5 fruit fly cellular contexts compared by ENCODE assay signal in the genomic region with DNA sequence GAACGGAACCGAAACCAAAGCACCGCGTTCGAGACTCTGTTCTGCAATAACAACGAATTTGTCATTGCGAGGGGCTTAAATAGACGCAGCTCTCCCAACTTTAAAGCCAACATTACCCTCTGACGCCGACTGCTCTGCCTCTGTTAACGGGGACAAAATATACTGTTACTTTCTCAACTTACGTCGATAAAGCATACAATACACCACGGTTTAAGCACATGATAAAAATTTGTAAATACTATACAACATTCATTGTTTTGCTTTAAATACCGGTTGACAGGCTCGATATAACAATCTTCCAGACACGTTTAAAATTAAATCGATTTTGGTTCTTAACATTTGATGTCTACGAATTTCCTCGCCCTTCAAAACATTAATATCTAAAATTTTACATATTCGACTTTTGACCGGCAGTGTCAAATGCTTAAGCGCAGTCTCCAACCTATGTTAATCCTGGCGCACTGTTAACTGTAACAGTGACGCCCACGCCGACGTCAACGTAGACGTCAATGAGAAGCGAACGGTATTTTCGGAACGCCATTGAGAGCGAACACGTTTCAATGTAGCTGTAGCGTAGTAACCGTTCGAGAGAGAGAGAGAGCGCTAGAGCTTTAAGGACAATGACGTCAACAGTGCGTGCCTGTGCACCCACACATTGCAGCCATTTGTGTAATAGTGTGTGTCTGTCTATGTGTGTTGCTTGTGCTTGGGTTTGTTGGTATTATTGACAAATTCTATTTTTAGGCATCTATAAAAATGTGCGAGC.
A peak's percentile ranks its signal among the peaks of the same experiment; 100 is the strongest.
TF ChIP-seq lines count a peak whose summit lies in the region.

A gene (minus strand): TSS at position 51 of the 766 bp plus-strand sequence.

- TF ChIP-seq CTCF in S2 (optimal IDR thresholded peaks at IDR 0.05; lab: Kevin White, UChicago) = peak; percentile 71 to 74
- peak; percentile 85 for TF ChIP-seq CTCF in whole organism, embryonic (GFP tag; optimal IDR thresholded peaks at IDR 0.05; lab: Kevin White, UChicago)

TF ChIP-seq in whole organism, embryonic, 481 proteins besides CTCF, POLR2A, EP300 and RAD21 (continues in another document):
- TF ChIP-seq CG9609 (GFP tag; optimal IDR thresholded peaks at IDR 0.05; lab: Kevin White, UChicago) (no peak), sr (GFP tag; IDR thresholded peaks at IDR 0.05; lab: Robert Waterston, UW) (peak; percentile 54; the same call in 2 of the 3 replicates), lab (GFP tag; optimal IDR thresholded peaks at IDR 0.05; lab: Kevin White, UChicago) (no peak), cas (GFP tag; IDR thresholded peaks at IDR 0.05; lab: Robert Waterston, UW) (no peak), pita (GFP tag; optimal IDR thresholded peaks at IDR 0.05; lab: Kevin White, UChicago) (peak; percentile 64), Dip2 (GFP tag; IDR thresholded peaks at IDR 0.05; lab: Robert Waterston, UW) (peak; percentile 21; the same call in 1 of the 2 replicates), Bteb2 (GFP tag; optimal IDR thresholded peaks at IDR 0.05; lab: Kevin White, UChicago) (no peak), CG15011 (GFP tag; optimal IDR thresholded peaks at IDR 0.05; lab: Kevin White, UChicago) (no peak), H2.0 (GFP tag; IDR thresholded peaks at IDR 0.05; lab: Robert Waterston, UW) (no peak), BEAF-32 (GFP tag; optimal IDR thresholded peaks at IDR 0.05; lab: Kevin White, UChicago) (peak; percentile 3), gem (tag; optimal IDR thresholded peaks at IDR 0.05; lab: Kevin White, UChicago) (no peak), CG9215 (GFP tag; IDR thresholded peaks at IDR 0.05; lab: Robert Waterston, UW) (no peak), gsb (GFP tag; IDR thresholded peaks at IDR 0.05; lab: Robert Waterston, UW) (no peak), Lhr (GFP tag; optimal IDR thresholded peaks at IDR 0.05; lab: Kevin White, UChicago) (peak; percentile 60), gfzf (GFP tag; optimal IDR thresholded peaks at IDR 0.05; lab: Kevin White, UChicago) (peak; percentile 11), CG42726 (GFP tag; IDR thresholded peaks at IDR 0.05; lab: Robert Waterston, UW; ENCODE audit: partially characterized antibody) (no peak), Hr51 (GFP tag; optimal IDR thresholded peaks at IDR 0.05; lab: Kevin White, UChicago) (no peak), CoRest (tag; optimal IDR thresholded peaks at IDR 0.05; lab: Kevin White, UChicago) (peak; percentile 17), esg (GFP tag; conservative IDR thresholded peaks at IDR 0.05; lab: Robert Waterston, UW) (no peak)

TF ChIP-seq in whole organism, prepupa, 60 proteins besides CTCF, POLR2A, EP300 and RAD21:
- no peak for TF ChIP-seq CG1621 (tag; optimal IDR thresholded peaks at IDR 0.05; lab: Kevin White, UChicago)
- no peak for TF ChIP-seq CG6792 (GFP tag; optimal IDR thresholded peaks at IDR 0.05; lab: Kevin White, UChicago)
- peak; percentile 52 for TF ChIP-seq svp (GFP tag; lab: Kevin White, UChicago)
- no peak for TF ChIP-seq esn (GFP tag; optimal IDR thresholded peaks at IDR 0.05; lab: Kevin White, UChicago)
- TF ChIP-seq vri (GFP tag; optimal IDR thresholded peaks at IDR 0.05; lab: Kevin White, UChicago) = no peak
- no peak for TF ChIP-seq eg (GFP tag; IDR thresholded peaks at IDR 0.05; lab: Robert Waterston, UW)

TF ChIP-seq in whole organism, pupa, 21 proteins besides CTCF, POLR2A, EP300 and RAD21:
- TF ChIP-seq fd96Ca (GFP tag; IDR thresholded peaks at IDR 0.05; lab: Robert Waterston, UW) (0 out of 3 replicates have a peak, but pooled peaks have one; percentile 11), rn (GFP tag; IDR thresholded peaks at IDR 0.05; lab: Robert Waterston, UW) (no peak), Pif1A (GFP tag; optimal IDR thresholded peaks at IDR 0.05; lab: Kevin White, UChicago) (no peak), CG8301 (tag; optimal IDR thresholded peaks at IDR 0.05; lab: Kevin White, UChicago) (no peak), D1 (tag; optimal IDR thresholded peaks at IDR 0.05; lab: Kevin White, UChicago) (no peak), CG32121 (GFP tag; IDR thresholded peaks at IDR 0.05; lab: Robert Waterston, UW) (no peak), CG4496 (GFP tag; IDR thresholded peaks at IDR 0.05; lab: Robert Waterston, UW) (0 out of 3 replicates have a peak, but pooled peaks have one; percentile 14)

TF ChIP-seq in whole organism, wandering third instar larva, 38 proteins besides CTCF, POLR2A, EP300 and RAD21:
- no peak for TF ChIP-seq CrebA (GFP tag; optimal IDR thresholded peaks at IDR 0.05; lab: Kevin White, UChicago; ENCODE audit: borderline replicate concordance)
- TF ChIP-seq Myc (optimal IDR thresholded peaks at IDR 0.05; lab: Kevin White, UChicago) = peak; percentile 39
